Worm (Caenorhabditis elegans): ENCODE measurements around the gene F10E9.11.

DNA sequence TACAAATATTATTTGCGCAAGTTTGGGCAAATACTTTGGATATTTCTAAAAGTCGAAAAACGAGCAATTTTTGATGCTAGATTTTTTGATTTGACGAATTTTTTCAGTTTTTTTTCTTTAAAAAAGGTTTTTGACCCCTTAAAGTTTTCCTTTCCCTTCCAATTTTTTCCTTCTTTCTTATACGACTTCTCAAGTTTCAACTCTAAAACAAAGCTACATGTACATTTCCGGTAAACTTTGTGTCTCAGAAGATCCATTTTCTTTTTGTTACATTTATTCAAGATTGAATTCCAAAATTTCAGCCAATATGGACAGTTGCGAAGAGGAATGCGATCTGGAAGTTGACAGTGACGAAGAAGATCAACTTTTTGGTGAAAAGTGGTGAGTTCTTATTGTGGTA is 40.3 kb downstream of the F10E9.11 start, which contains the start of gene mig-10:
- TF ChIP-seq snpc-4 (tag; optimal IDR thresholded peaks at IDR 0.05) (no peak), nhr-129 (tag; optimal IDR thresholded peaks at IDR 0.05) (no peak), nhr-77 (tag; optimal IDR thresholded peaks at IDR 0.05) (no peak), lin-13 (GFP tag; optimal IDR thresholded peaks at IDR 0.05) (no peak), nhr-25 (tag; optimal IDR thresholded peaks at IDR 0.05) (no peak), ama-1 (optimal IDR thresholded peaks at IDR 0.05) (no peak), unc-62 (GFP tag; optimal IDR thresholded peaks at IDR 0.05) (no peak), nhr-23 (tag; optimal IDR thresholded peaks at IDR 0.05) (no peak), blmp-1 (tag; optimal IDR thresholded peaks at IDR 0.05; ENCODE audit: insufficient read depth) (no peak), aly-2 (tag; optimal IDR thresholded peaks at IDR 0.05) (no peak), fos-1 (tag; optimal IDR thresholded peaks at IDR 0.05) (no peak), nhr-237 (tag; optimal IDR thresholded peaks at IDR 0.05) (no peak), nhr-6 (tag; optimal IDR thresholded peaks at IDR 0.05) (no peak), ztf-4 (tag; optimal IDR thresholded peaks at IDR 0.05) (no peak)

Measured in whole organism, L2 larva.